Fruit fly (Drosophila melanogaster) whole organism, embryonic: ENCODE data around the gene MsR1.

ENCODE experiments used
- CG10462 ChIP-seq: fragments of 200-800 bp; sonication (Bioruptor generic); optimal IDR thresholded peaks from 2 replicates; lab custom pipeline; 2016; ENCODE audit warnings: missing biosample characterization, missing genetic modification characterization
- CG17829 ChIP-seq: fragments of 200-800 bp; optimal IDR thresholded peaks from 2 replicates; lab custom pipeline; 2019; ENCODE audit warnings: missing biosample characterization, mild to moderate bottlenecking, missing genetic modification characterization, moderate library complexity
- Oaz ChIP-seq: fragments of 200-800 bp; sonication (Bioruptor generic); IDR thresholded peaks from 2 replicates; pipeline ENCODE4 v1.3.6; 2022; ENCODE audit warnings: missing biosample characterization, missing genetic modification characterization
- bigmax ChIP-seq: fragments of 200-800 bp; sonication (Bioruptor generic); optimal IDR thresholded peaks from 2 replicates; lab custom pipeline; 2018; ENCODE audit warnings: missing biosample characterization, mild to moderate bottlenecking, missing genetic modification characterization
- unc-4 ChIP-seq: fragments of 200-800 bp; sonication (Bioruptor generic); IDR thresholded peaks from 2 replicates; pipeline ENCODE4 v1.3.6; 2022; ENCODE audit warnings: missing biosample characterization, missing genetic modification characterization; ENCODE audit not compliant: partially characterized antibody

DNA sequence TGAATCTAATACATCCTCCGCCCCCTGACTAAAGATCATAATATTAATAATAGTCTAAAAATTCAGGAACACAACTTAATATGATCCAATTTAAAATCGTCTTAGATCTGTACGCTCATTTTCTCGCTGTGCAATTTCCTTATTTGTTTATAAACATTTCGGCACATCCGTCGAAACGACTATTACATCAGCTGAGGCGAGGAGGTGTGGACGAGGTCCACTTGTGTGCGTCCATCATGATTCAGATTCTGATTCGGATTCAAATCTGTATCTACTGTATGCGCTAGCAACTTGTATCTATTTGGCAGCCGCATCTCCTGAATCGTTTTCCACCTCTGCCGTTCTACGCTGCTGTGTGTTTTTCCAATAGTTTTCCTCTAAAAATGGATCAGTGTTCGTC, 57.0 kb downstream of the MsR1 start:
- no peak for TF ChIP-seq unc-4
- no peak for TF ChIP-seq bigmax
- no peak for TF ChIP-seq CG10462 (GFP tag; lab: Kevin White, UChicago)
- TF ChIP-seq CG17829 (tag; lab: Kevin White, UChicago): no peak
- no peak for TF ChIP-seq Oaz
